Worm (Caenorhabditis elegans): Measurements from ENCODE around the gene F10D2.10.

- TF ChIP-seq nhr-11 (tag; optimal IDR thresholded peaks at IDR 0.05) (no peak), ceh-8 (GFP tag; optimal IDR thresholded peaks at IDR 0.05) (no peak), unc-86 (tag; optimal IDR thresholded peaks at IDR 0.05) (no peak), ztf-4 (tag; optimal IDR thresholded peaks at IDR 0.05) (no peak), lsy-2 (tag; optimal IDR thresholded peaks at IDR 0.05) (no peak), ces-1 (GFP tag; optimal IDR thresholded peaks at IDR 0.05) (no peak), nhr-90 (tag; optimal IDR thresholded peaks at IDR 0.05; ENCODE audit: poor library complexity) (no peak), isw-1 (GFP tag; IDR thresholded peaks at IDR 0.05) (no peak), ama-1 (optimal IDR thresholded peaks at IDR 0.05) (no peak), elt-2 (tag; optimal IDR thresholded peaks at IDR 0.05) (no peak)
Observed at ce11 chrV:7129460-7129859, 26.5 kb downstream of the F10D2.10 start, which contains the start of gene T01C4.8.

All from whole organism, L1 larva.